Fruit fly (Drosophila melanogaster) whole organism, prepupa: ENCODE results near the gene sa.

Source experiments
- Gug ChIP-seq: fragments of 200-800 bp; sonication (Bioruptor generic); IDR thresholded peaks from 2 replicates; pipeline ENCODE4 v1.3.6; 2022; ENCODE audit warnings: missing biosample characterization, missing genetic modification characterization
- Hr38 ChIP-seq: sonication (Bioruptor generic); optimal IDR thresholded peaks from 2 replicates; lab custom pipeline; 2016; ENCODE audit warnings: missing biosample characterization, missing genetic modification characterization
- Lpt ChIP-seq: fragments of 200-800 bp; sonication (Bioruptor generic); optimal IDR thresholded peaks from 3 replicates; lab custom pipeline; 2016; ENCODE audit warnings: missing biosample characterization, missing genetic modification characterization
- spab ChIP-seq: fragments of 200-800 bp; sonication (Bioruptor generic); optimal IDR thresholded peaks from 2 replicates; lab custom pipeline; 2017; ENCODE audit warnings: missing biosample characterization, mild to moderate bottlenecking, missing genetic modification characterization, missing genetic modification reagents

DNA sequence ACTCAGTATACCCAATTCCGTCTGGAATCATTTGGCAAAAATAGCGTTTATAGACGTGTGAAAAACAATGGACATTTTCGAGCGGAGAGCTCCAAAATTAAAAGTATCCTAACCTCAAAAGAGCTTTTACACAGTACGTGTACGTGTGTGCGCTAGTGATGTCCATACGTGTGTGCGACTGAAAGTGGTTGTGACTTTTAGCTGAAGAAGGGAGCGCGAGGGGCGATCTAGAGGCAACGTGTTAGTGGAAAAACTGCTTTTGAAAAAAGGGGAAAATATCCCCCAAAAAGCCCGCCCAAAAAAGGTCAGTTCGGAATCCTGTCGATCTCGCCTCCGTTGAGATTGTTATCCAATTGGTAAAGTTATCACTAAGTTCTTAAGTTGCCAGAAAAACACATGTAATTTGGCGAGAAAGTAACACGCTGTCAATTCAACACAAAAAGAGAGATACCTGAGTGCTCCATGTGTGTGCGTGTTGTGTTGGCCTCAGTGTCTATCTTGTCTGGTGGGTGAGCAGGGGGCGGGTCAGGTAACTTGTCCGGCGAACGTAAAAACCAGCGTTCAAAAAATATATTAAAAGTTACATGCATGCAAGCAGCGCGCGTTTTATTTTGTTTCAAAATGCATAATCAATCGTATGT lies 27.3 kb upstream of the sa start:
- TF ChIP-seq Lpt (GFP tag; lab: Kevin White, UChicago) (no peak), Hr38 (GFP tag; lab: Kevin White, UChicago) (no peak), spab (GFP tag; lab: Kevin White, UChicago) (no peak), Gug (GFP tag; lab: Robert Waterston, UW) (no peak)
